Worm (Caenorhabditis elegans): ENCODE data around the gene C13A2.4.

C13A2.4 gene

ce11 chrV:7279090-7279489 is at the start of gene C13A2.4:
C13A2.4 (plus strand) TSS chrV:7279390.
- TF ChIP-seq egl-43 (GFP tag; IDR thresholded peaks at IDR 0.05) (no peak), php-3 (GFP tag; IDR thresholded peaks at IDR 0.05) (no peak), lin-15B (tag; optimal IDR thresholded peaks at IDR 0.05) (no peak), ceh-20 (GFP tag; IDR thresholded peaks at IDR 0.05) (no peak), spr-1 (tag; optimal IDR thresholded peaks at IDR 0.05) (no peak), R02D3.7 (tag; optimal IDR thresholded peaks at IDR 0.05) (no peak), vab-7 (GFP tag; IDR thresholded peaks at IDR 0.05) (no peak), aha-1 (tag) (no peak), nhr-76 (tag; optimal IDR thresholded peaks at IDR 0.05) (no peak)

- TF ChIP-seq dmd-9 (GFP tag; IDR thresholded peaks at IDR 0.05) (no peak), daf-16 (GFP tag; optimal IDR thresholded peaks at IDR 0.05) (no peak), daf-16 (tag; optimal IDR thresholded peaks at IDR 0.05) (peak; percentile 24), egl-27 (tag; optimal IDR thresholded peaks at IDR 0.05) (no peak), mes-2 (tag; optimal IDR thresholded peaks at IDR 0.05; ENCODE audit: poor library complexity, severe bottlenecking) (peak; percentile 85), fkh-10 (GFP tag; optimal IDR thresholded peaks at IDR 0.05) (no peak), lsy-2 (tag; optimal IDR thresholded peaks at IDR 0.05) (peak in 1 of 2 experiments; percentile 57), unc-130 (GFP tag; optimal IDR thresholded peaks at IDR 0.05) (peak; percentile 6), snpc-4 (tag; optimal IDR thresholded peaks at IDR 0.05) (no peak), aly-2 (tag; optimal IDR thresholded peaks at IDR 0.05) (no peak), ceh-82 (tag; optimal IDR thresholded peaks at IDR 0.05) (no peak), hmg-1.1 (GFP tag; IDR thresholded peaks at IDR 0.05) (0 out of 2 replicates have a peak, but pooled peaks have one; percentile 20), egl-43 (GFP tag; IDR thresholded peaks at IDR 0.05) (0 out of 2 replicates have a peak, but pooled peaks have one; percentile 33), aha-1 (tag) (peak; percentile 30), lin-39 (tag; optimal IDR thresholded peaks at IDR 0.05) (no peak), dve-1 (tag; optimal IDR thresholded peaks at IDR 0.05; ENCODE audit: insufficient read depth) (peak; percentile 46), pha-4 (GFP tag; IDR thresholded peaks at IDR 0.05) (peak; percentile 58; the same call in 1 of the 2 replicates), pha-4 (tag; optimal IDR thresholded peaks at IDR 0.05) (no peak), lin-15B (tag; optimal IDR thresholded peaks at IDR 0.05) (peak; percentile 35), nhr-77 (tag; optimal IDR thresholded peaks at IDR 0.05) (peak; percentile 15), attf-4 (tag; optimal IDR thresholded peaks at IDR 0.05) (no peak), dpl-1 (GFP tag; optimal IDR thresholded peaks at IDR 0.05) (peak; percentile 65), mep-1 (tag; optimal IDR thresholded peaks at IDR 0.05) (peak; percentile 62), madf-9 (GFP tag; conservative IDR thresholded peaks at IDR 0.05) (no peak), pqm-1 (tag; optimal IDR thresholded peaks at IDR 0.05) (peak; percentile 13), hlh-11 (tag; optimal IDR thresholded peaks at IDR 0.05) (peak; percentile 3), rbr-2 (tag; optimal IDR thresholded peaks at IDR 0.05) (peak; percentile 25), gei-8 (GFP tag; optimal IDR thresholded peaks at IDR 0.05) (no peak), hlh-30 (tag; optimal IDR thresholded peaks at IDR 0.05; ENCODE audit: insufficient read depth) (peak; percentile 11), duxl-1 (tag; optimal IDR thresholded peaks at IDR 0.05; ENCODE audit: poor library complexity) (peak; percentile 28), zip-2 (tag; optimal IDR thresholded peaks at IDR 0.05) (no peak), vab-7 (GFP tag; IDR thresholded peaks at IDR 0.05) (no peak), lin-38 (GFP tag; IDR thresholded peaks at IDR 0.05) (peak; percentile 71), mdt-29 (GFP tag; IDR thresholded peaks at IDR 0.05) (no peak), arid-1 (GFP tag; conservative IDR thresholded peaks at IDR 0.05) (0 out of 2 replicates have a peak, but pooled peaks have one; percentile 45)
These were observed 48.3 kb upstream of the C13A2.4 start, which contains the start of the genes gei-6 and krr-1 for ce11 chrV:7230847-7231246. gei-6 (minus strand) TSS chrV:7230848. krr-1 (plus strand) TSS chrV:7231190.

ce11 chrV:7231524-7231923 is 47.7 kb upstream of the C13A2.4 start:
- TF ChIP-seq aha-1 (tag) (peak; percentile 95), ZK546.5 (tag; optimal IDR thresholded peaks at IDR 0.05) (no peak)

Data from whole organism, L4 larva.